Worm (Caenorhabditis elegans): ENCODE data around the gene try-10.

DNA sequence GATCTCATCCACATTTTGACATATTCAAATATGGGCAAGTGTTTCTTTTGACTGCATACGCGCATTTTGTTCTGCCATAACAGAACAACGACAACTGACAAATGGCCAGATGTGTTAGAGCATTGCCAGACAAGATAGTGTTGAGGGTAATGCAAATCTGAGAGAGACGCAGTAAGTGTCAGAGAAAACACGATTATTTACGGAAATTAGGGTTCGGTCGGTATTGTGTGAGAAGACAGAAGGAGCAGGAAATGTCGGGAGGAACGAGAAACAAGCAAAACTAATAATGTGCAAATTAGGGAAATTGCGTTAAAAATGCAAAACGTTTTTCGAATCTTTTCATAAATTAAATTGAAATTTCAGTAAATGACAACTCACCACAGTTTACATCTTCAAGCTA is 11.4 kb upstream of the try-10 start:
- TF ChIP-seq peb-1 (tag; optimal IDR thresholded peaks at IDR 0.05): no peak
- TF ChIP-seq R02D3.7 (tag; optimal IDR thresholded peaks at IDR 0.05): no peak
- no peak for TF ChIP-seq ama-1 (optimal IDR thresholded peaks at IDR 0.05)
- TF ChIP-seq ceh-16 (tag; optimal IDR thresholded peaks at IDR 0.05): no peak
- no peak for TF ChIP-seq elt-3 (tag; optimal IDR thresholded peaks at IDR 0.05)
- no peak for TF ChIP-seq nhr-237 (tag; optimal IDR thresholded peaks at IDR 0.05)
- no peak for TF ChIP-seq mdl-1 (tag; optimal IDR thresholded peaks at IDR 0.05)
